Worm (Caenorhabditis elegans): ENCODE data around the gene thn-5.

DNA sequence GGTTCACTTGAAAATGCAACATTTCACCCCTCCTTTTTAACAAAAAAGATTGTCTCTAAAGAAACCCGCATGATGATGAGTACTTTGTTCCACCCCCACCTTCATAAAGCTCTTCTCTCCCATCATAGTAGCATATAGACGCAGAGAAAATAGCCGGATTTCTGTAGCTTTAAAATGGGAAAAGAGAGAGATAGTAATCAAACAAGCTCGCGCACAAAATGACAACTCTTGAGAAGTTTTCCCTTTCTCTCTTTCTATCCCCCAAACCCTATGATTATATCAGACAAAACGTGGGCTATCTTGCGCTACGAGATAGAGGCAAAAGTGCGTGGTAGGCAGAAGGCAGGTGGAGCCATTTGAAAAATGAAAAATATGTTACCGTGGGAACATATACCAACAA, 28.1 kb upstream of the thn-5 start:
- TF ChIP-seq aly-1 (tag; optimal IDR thresholded peaks at IDR 0.05) (no peak), hmg-4 (GFP tag; optimal IDR thresholded peaks at IDR 0.05) (no peak), scrt-1 (GFP tag; IDR thresholded peaks at IDR 0.05) (no peak), hnd-1 (tag; optimal IDR thresholded peaks at IDR 0.05) (no peak), B0310.2 (tag; optimal IDR thresholded peaks at IDR 0.05) (no peak), tra-4 (tag; optimal IDR thresholded peaks at IDR 0.05) (no peak), ceh-13 (GFP tag; optimal IDR thresholded peaks at IDR 0.05) (no peak), ama-1 (optimal IDR thresholded peaks at IDR 0.05) (no peak), flt-1 (GFP tag; IDR thresholded peaks at IDR 0.05) (no peak), tbx-37 (GFP tag; conservative IDR thresholded peaks at IDR 0.05) (no peak), pes-1 (GFP tag; IDR thresholded peaks at IDR 0.05) (no peak)
